Worm (Caenorhabditis elegans): ENCODE measurements around the gene C28H8.3.
A peak's percentile ranks its signal among the peaks of the same experiment; 100 is the strongest.

Gene C28H8.3

DNA sequence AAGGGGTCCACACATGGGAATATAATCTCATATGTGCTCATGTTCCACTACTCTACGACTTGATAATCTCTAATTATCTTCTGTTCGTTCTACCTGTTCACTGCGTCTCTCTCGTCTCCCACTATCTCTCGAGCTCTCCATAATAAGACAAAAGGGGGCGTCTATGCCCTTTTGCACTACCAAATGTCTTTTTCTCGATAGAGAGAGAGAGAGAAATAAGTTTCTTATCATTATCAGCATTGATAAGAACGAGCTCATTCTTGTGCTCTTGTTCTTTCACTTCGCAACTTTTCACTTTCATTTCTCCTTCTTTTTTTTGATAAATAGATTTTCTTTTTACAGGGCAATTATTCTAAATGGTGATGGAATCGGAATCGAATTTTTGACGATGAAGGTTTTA, 7.4 kb downstream of the C28H8.3 start (continued):
- TF ChIP-seq jun-1 (tag; optimal IDR thresholded peaks at IDR 0.05) (no peak), nhr-102 (tag; optimal IDR thresholded peaks at IDR 0.05) (no peak), mxl-3 (GFP tag; optimal IDR thresholded peaks at IDR 0.05) (no peak), Y48G9A.11 (GFP tag; IDR thresholded peaks at IDR 0.05) (no peak), lim-7 (GFP tag; IDR thresholded peaks at IDR 0.05) (no peak), F26F4.8 (GFP tag; conservative IDR thresholded peaks at IDR 0.05) (no peak), fkh-10 (GFP tag; optimal IDR thresholded peaks at IDR 0.05) (no peak), madf-5 (GFP tag; IDR thresholded peaks at IDR 0.05) (no peak), set-16 (GFP tag; IDR thresholded peaks at IDR 0.05) (no peak), pqm-1 (tag; optimal IDR thresholded peaks at IDR 0.05) (peak; percentile 95), nhr-28 (tag; optimal IDR thresholded peaks at IDR 0.05) (peak; percentile 67), unc-62 (GFP tag; optimal IDR thresholded peaks at IDR 0.05 in 1 of 2) (no peak), unc-62 (tag; optimal IDR thresholded peaks at IDR 0.05) (no peak), lsy-2 (tag; optimal IDR thresholded peaks at IDR 0.05) (no peak), nhr-10 (tag; optimal IDR thresholded peaks at IDR 0.05) (no peak), rbr-2 (tag; optimal IDR thresholded peaks at IDR 0.05) (no peak), mes-2 (tag; optimal IDR thresholded peaks at IDR 0.05; ENCODE audit: poor library complexity, severe bottlenecking) (peak; percentile 40), hmg-1.1 (GFP tag; IDR thresholded peaks at IDR 0.05) (no peak), nhr-41 (GFP tag; IDR thresholded peaks at IDR 0.05) (no peak), daf-12 (tag; optimal IDR thresholded peaks at IDR 0.05) (no peak), zip-2 (tag; optimal IDR thresholded peaks at IDR 0.05) (no peak)

DNA sequence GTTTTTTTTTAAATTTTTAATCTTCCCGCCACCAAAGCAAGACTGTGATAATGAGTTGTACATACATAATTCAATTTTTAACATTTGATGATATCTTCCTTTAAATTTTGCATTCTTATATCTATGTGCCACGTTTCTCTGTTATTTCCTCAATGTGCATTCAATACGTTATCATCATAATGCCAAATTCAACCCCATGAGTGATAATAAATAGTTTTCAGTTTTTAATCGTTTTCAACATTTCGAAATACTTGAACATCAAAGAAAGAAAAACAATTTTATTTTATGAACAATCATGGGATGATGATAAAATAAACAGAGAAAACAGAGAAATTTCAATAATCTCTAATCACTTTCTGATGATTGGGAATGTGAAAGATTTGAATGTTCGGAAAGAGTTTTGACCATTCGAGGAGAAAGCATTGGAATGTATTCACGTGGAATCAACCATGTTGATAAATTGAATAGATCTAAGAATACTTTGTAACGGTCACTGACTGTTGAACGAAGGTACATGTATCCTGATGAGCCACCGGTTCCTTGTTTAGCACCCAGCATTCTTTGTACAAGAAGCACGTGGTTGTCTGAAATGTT, 9.0 kb downstream of the C28H8.3 start:
- peak; percentile 86 for TF ChIP-seq mep-1 (tag; optimal IDR thresholded peaks at IDR 0.05)
- TF ChIP-seq hlh-30 (tag; optimal IDR thresholded peaks at IDR 0.05; ENCODE audit: insufficient read depth), result peak; percentile 72
- peak; percentile 33; the same call in 1 of the 2 replicates for TF ChIP-seq ceh-20 (GFP tag; IDR thresholded peaks at IDR 0.05)
- TF ChIP-seq mdl-1 (tag; optimal IDR thresholded peaks at IDR 0.05), result peak in 1 of 2 experiments; percentile 24
- 0 out of 2 replicates have a peak, but pooled peaks have one; percentile 39 for TF ChIP-seq nhr-42 (GFP tag; IDR thresholded peaks at IDR 0.05)
- TF ChIP-seq mes-2 (tag; optimal IDR thresholded peaks at IDR 0.05; ENCODE audit: poor library complexity, severe bottlenecking), result peak; percentile 22
- TF ChIP-seq tra-1 (GFP tag; IDR thresholded peaks at IDR 0.05), result no peak
- no peak for TF ChIP-seq nhr-11 (tag; optimal IDR thresholded peaks at IDR 0.05)
- TF ChIP-seq dmd-8 (GFP tag; IDR thresholded peaks at IDR 0.05), result no peak
- TF ChIP-seq daf-19 (GFP tag; conservative IDR thresholded peaks at IDR 0.05), result no peak
- no peak for TF ChIP-seq attf-4 (tag; optimal IDR thresholded peaks at IDR 0.05)
- peak in 1 of 2 experiments; percentile 35 for TF ChIP-seq lsy-2 (tag; optimal IDR thresholded peaks at IDR 0.05)
- no peak for TF ChIP-seq ztf-11 (tag; optimal IDR thresholded peaks at IDR 0.05)
- no peak for TF ChIP-seq hif-1 (tag; optimal IDR thresholded peaks at IDR 0.05)
- TF ChIP-seq nhr-77 (tag; optimal IDR thresholded peaks at IDR 0.05), result peak; percentile 88
- TF ChIP-seq lin-38 (GFP tag; IDR thresholded peaks at IDR 0.05), result peak; percentile 28; the same call in 1 of the 2 replicates
- TF ChIP-seq nhr-28 (tag; optimal IDR thresholded peaks at IDR 0.05), result peak; percentile 64
- TF ChIP-seq T20F7.1 (GFP tag; optimal IDR thresholded peaks at IDR 0.05), result peak; percentile 38
- TF ChIP-seq ztf-7 (tag; optimal IDR thresholded peaks at IDR 0.05), result no peak
- peak; percentile 24 for TF ChIP-seq duxl-1 (tag; optimal IDR thresholded peaks at IDR 0.05; ENCODE audit: poor library complexity)
- peak; percentile 63 for TF ChIP-seq ama-1 (optimal IDR thresholded peaks at IDR 0.05)
- TF ChIP-seq saeg-2 (GFP tag; IDR thresholded peaks at IDR 0.05), result no peak
- TF ChIP-seq dmd-6 (GFP tag; IDR thresholded peaks at IDR 0.05), result peak; percentile 13; the same call in 1 of the 2 replicates
- TF ChIP-seq nhr-10 (tag; optimal IDR thresholded peaks at IDR 0.05), result peak; percentile 11
- no peak for TF ChIP-seq daf-8 (GFP tag; IDR thresholded peaks at IDR 0.05)
- TF ChIP-seq nhr-102 (tag; optimal IDR thresholded peaks at IDR 0.05), result peak; percentile 62
- TF ChIP-seq daf-16 (GFP tag; optimal IDR thresholded peaks at IDR 0.05), result no peak
- TF ChIP-seq daf-16 (tag; optimal IDR thresholded peaks at IDR 0.05), result peak; percentile 96
- TF ChIP-seq zip-11 (GFP tag; IDR thresholded peaks at IDR 0.05), result no peak
- no peak for TF ChIP-seq zfp-2 (tag; optimal IDR thresholded peaks at IDR 0.05)
- no peak for TF ChIP-seq madf-5 (GFP tag; IDR thresholded peaks at IDR 0.05)
- TF ChIP-seq egl-43 (GFP tag; IDR thresholded peaks at IDR 0.05), result no peak
- peak; percentile 88 for TF ChIP-seq pqm-1 (tag; optimal IDR thresholded peaks at IDR 0.05)
- TF ChIP-seq zip-2 (tag; optimal IDR thresholded peaks at IDR 0.05), result peak; percentile 62
- TF ChIP-seq sdz-12 (GFP tag; optimal IDR thresholded peaks at IDR 0.05), result no peak
- TF ChIP-seq lim-7 (GFP tag; IDR thresholded peaks at IDR 0.05), result no peak
- TF ChIP-seq snpc-1.2 (GFP tag; IDR thresholded peaks at IDR 0.05), result no peak

Measured in whole organism, L4 larva.